Fruit fly (Drosophila melanogaster): ENCODE measurements around the gene CG11927.
A peak's percentile ranks its signal among the peaks of the same experiment; 100 is the strongest.

Gene CG11927

dm6 chr2L:4810044-4810609 is 37.4 kb upstream of the CG11927 start (continued):
- TF ChIP-seq Dbx (GFP tag; IDR thresholded peaks at IDR 0.05) (peak; percentile 61; the same call in 1 of the 3 replicates), BtbVII (GFP tag; optimal IDR thresholded peaks at IDR 0.05) (no peak), Pdp1 (GFP tag; optimal IDR thresholded peaks at IDR 0.05) (peak in 1 of 2 experiments; percentile 33), en (GFP tag; optimal IDR thresholded peaks at IDR 0.05) (no peak), CG42726 (GFP tag; IDR thresholded peaks at IDR 0.05; ENCODE audit: partially characterized antibody) (peak; percentile 74), esg (GFP tag; conservative IDR thresholded peaks at IDR 0.05) (no peak), CG34224 (GFP tag; IDR thresholded peaks at IDR 0.05; ENCODE audit: partially characterized antibody) (peak; percentile 40), CG11504 (tag; optimal IDR thresholded peaks at IDR 0.05) (peak; percentile 75), CG17829 (tag; optimal IDR thresholded peaks at IDR 0.05) (peak; percentile 64), E2f2 (GFP tag; IDR thresholded peaks at IDR 0.05) (peak; percentile 54), nmo (GFP tag; optimal IDR thresholded peaks at IDR 0.05) (peak; percentile 69), CG13123 (GFP tag; optimal IDR thresholded peaks at IDR 0.05) (no peak), CG7556 (GFP tag; optimal IDR thresholded peaks at IDR 0.05) (peak; percentile 55), CG8281 (tag; optimal IDR thresholded peaks at IDR 0.05) (no peak), ems (GFP tag; optimal IDR thresholded peaks at IDR 0.05) (peak; percentile 23), Tbp (GFP tag; optimal IDR thresholded peaks at IDR 0.05) (no peak), CG2875 (GFP tag; optimal IDR thresholded peaks at IDR 0.05) (no peak), CG2199 (GFP tag; IDR thresholded peaks at IDR 0.05) (peak; percentile 83; the same call in 2 of the 3 replicates), CG14441 (GFP tag; IDR thresholded peaks at IDR 0.05) (no peak), Oli (tag; optimal IDR thresholded peaks at IDR 0.05) (peak; percentile 6), CG11696 (GFP tag; IDR thresholded peaks at IDR 0.05) (no peak), sna (GFP tag; IDR thresholded peaks at IDR 0.05; ENCODE audit: partially characterized antibody) (0 out of 2 replicates have a peak, but pooled peaks have one; percentile 53), da (GFP tag; optimal IDR thresholded peaks at IDR 0.05) (no peak), ro (GFP tag; IDR thresholded peaks at IDR 0.05) (no peak), Rfx (GFP tag; IDR thresholded peaks at IDR 0.05) (peak; percentile 73), CG11093 (GFP tag; IDR thresholded peaks at IDR 0.05) (no peak), croc (GFP tag; conservative IDR thresholded peaks at IDR 0.05) (no peak), CG10462 (GFP tag; optimal IDR thresholded peaks at IDR 0.05) (no peak), ken (GFP tag; IDR thresholded peaks at IDR 0.05) (no peak), CG17359 (tag; optimal IDR thresholded peaks at IDR 0.05) (no peak), Six4 (GFP tag; optimal IDR thresholded peaks at IDR 0.05) (no peak), cwo (GFP tag; optimal IDR thresholded peaks at IDR 0.05) (no peak), CG32772 (GFP tag; IDR thresholded peaks at IDR 0.05) (peak; percentile 71), vnd (GFP tag; IDR thresholded peaks at IDR 0.05; ENCODE audit: partially characterized antibody) (no peak), CG17568 (GFP tag; optimal IDR thresholded peaks at IDR 0.05) (no peak), Stat92E (GFP tag; optimal IDR thresholded peaks at IDR 0.05) (peak in 1 of 3 experiments; percentile 91), Dfd (GFP tag; optimal IDR thresholded peaks at IDR 0.05) (no peak), zf30C (GFP tag; optimal IDR thresholded peaks at IDR 0.05) (peak; percentile 99), CG17912 (GFP tag; optimal IDR thresholded peaks at IDR 0.05) (peak; percentile 79), YL-1 (GFP tag; optimal IDR thresholded peaks at IDR 0.05) (peak; percentile 59), CG8924 (tag; optimal IDR thresholded peaks at IDR 0.05) (peak; percentile 63), cato (GFP tag; optimal IDR thresholded peaks at IDR 0.05; ENCODE audit: borderline replicate concordance) (no peak), crc (GFP tag; optimal IDR thresholded peaks at IDR 0.05) (no peak), az2 (GFP tag; optimal IDR thresholded peaks at IDR 0.05) (peak; percentile 39), CG10321 (GFP tag; IDR thresholded peaks at IDR 0.05) (peak; percentile 100), CG3407 (GFP tag; optimal IDR thresholded peaks at IDR 0.05) (no peak), tap (tag; optimal IDR thresholded peaks at IDR 0.05) (peak; percentile 25), br (optimal IDR thresholded peaks at IDR 0.05) (no peak), CG1647 (GFP tag; optimal IDR thresholded peaks at IDR 0.05) (peak; percentile 13), CG6813 (GFP tag; optimal IDR thresholded peaks at IDR 0.05) (peak; percentile 13)
